Fruit fly (Drosophila melanogaster): Measurements from ENCODE around the gene milt.

milt gene

dm6 chr2L:7009807-7010470, 27.7 kb upstream of the milt start, which contains the start of gene uif (continued):
- TF ChIP-seq lbe (GFP tag; optimal IDR thresholded peaks at IDR 0.05) (no peak), CG8281 (tag; optimal IDR thresholded peaks at IDR 0.05) (no peak), hbn (GFP tag; IDR thresholded peaks at IDR 0.05; ENCODE audit: partially characterized antibody) (0 out of 2 replicates have a peak, but pooled peaks have one; percentile 21), CG32772 (GFP tag; IDR thresholded peaks at IDR 0.05) (peak; percentile 32; the same call in 1 of the 2 replicates), Oli (tag; optimal IDR thresholded peaks at IDR 0.05) (no peak), D19A (tag; optimal IDR thresholded peaks at IDR 0.05) (peak; percentile 27), chm (GFP tag; IDR thresholded peaks at IDR 0.05) (peak; percentile 48; the same call in 1 of the 2 replicates), ERR (GFP tag; optimal IDR thresholded peaks at IDR 0.05) (no peak), Jarid2 (GFP tag; optimal IDR thresholded peaks at IDR 0.05) (peak; percentile 77), B-H2 (GFP tag; optimal IDR thresholded peaks at IDR 0.05) (no peak), CG15011 (GFP tag; optimal IDR thresholded peaks at IDR 0.05) (no peak), CG17802 (tag; optimal IDR thresholded peaks at IDR 0.05) (no peak), nerfin-2 (GFP tag; IDR thresholded peaks at IDR 0.05; ENCODE audit: partially characterized antibody) (0 out of 2 replicates have a peak, but pooled peaks have one; percentile 24), slp2 (GFP tag; optimal IDR thresholded peaks at IDR 0.05) (no peak), Bgb (GFP tag; IDR thresholded peaks at IDR 0.05; ENCODE audit: partially characterized antibody) (peak; percentile 26; the same call in 1 of the 2 replicates), Hmx (GFP tag; optimal IDR thresholded peaks at IDR 0.05) (no peak), D (optimal IDR thresholded peaks at IDR 0.05) (peak; percentile 77), D (GFP tag; optimal IDR thresholded peaks at IDR 0.05) (no peak), trh (GFP tag; optimal IDR thresholded peaks at IDR 0.05) (no peak), Taf1 (GFP tag; IDR thresholded peaks at IDR 0.05) (no peak), rib (GFP tag; IDR thresholded peaks at IDR 0.05) (peak; percentile 20; the same call in 1 of the 2 replicates), CG31224 (GFP tag; IDR thresholded peaks at IDR 0.05) (no peak), pros (GFP tag; optimal IDR thresholded peaks at IDR 0.05) (peak; percentile 95), cg (GFP tag; optimal IDR thresholded peaks at IDR 0.05) (peak; percentile 73), prd (optimal IDR thresholded peaks at IDR 0.05) (no peak), prd (GFP tag; IDR thresholded peaks at IDR 0.05) (0 out of 3 replicates have a peak, but pooled peaks have one; percentile 9), CG43689 (GFP tag; IDR thresholded peaks at IDR 0.05) (no peak), CG12942 (GFP tag; optimal IDR thresholded peaks at IDR 0.05) (no peak), CG13296 (GFP tag; optimal IDR thresholded peaks at IDR 0.05) (no peak), ap (GFP tag; IDR thresholded peaks at IDR 0.05) (no peak), CG18476 (GFP tag; optimal IDR thresholded peaks at IDR 0.05) (no peak), Gsc (GFP tag; IDR thresholded peaks at IDR 0.05) (no peak), Doc2 (GFP tag; IDR thresholded peaks at IDR 0.05) (no peak), psq (GFP tag; optimal IDR thresholded peaks at IDR 0.05) (peak; percentile 28), CG7745 (tag; optimal IDR thresholded peaks at IDR 0.05) (no peak), CTCF (GFP tag; optimal IDR thresholded peaks at IDR 0.05) (no peak), kni (GFP tag; optimal IDR thresholded peaks at IDR 0.05) (peak; percentile 95), zf30C (GFP tag; optimal IDR thresholded peaks at IDR 0.05) (peak; percentile 26), ato (GFP tag; IDR thresholded peaks at IDR 0.05; ENCODE audit: partially characterized antibody) (no peak), ssp (GFP tag; IDR thresholded peaks at IDR 0.05) (no peak), Bdp1 (GFP tag; optimal IDR thresholded peaks at IDR 0.05) (no peak), vvl (GFP tag; IDR thresholded peaks at IDR 0.05) (0 out of 2 replicates have a peak, but pooled peaks have one; percentile 37), GATAe (GFP tag; conservative IDR thresholded peaks at IDR 0.05) (no peak), Awh (GFP tag; IDR thresholded peaks at IDR 0.05) (no peak), CG10274 (GFP tag; optimal IDR thresholded peaks at IDR 0.05) (no peak), Blimp-1 (GFP tag; optimal IDR thresholded peaks at IDR 0.05) (peak; percentile 26), Camta (GFP tag; optimal IDR thresholded peaks at IDR 0.05) (no peak), en (GFP tag; optimal IDR thresholded peaks at IDR 0.05) (no peak), scrt (GFP tag; optimal IDR thresholded peaks at IDR 0.05) (no peak), repo (GFP tag; optimal IDR thresholded peaks at IDR 0.05) (no peak), Dp (GFP tag; optimal IDR thresholded peaks at IDR 0.05) (no peak)
